Fruit fly (Drosophila melanogaster): ENCODE measurements around the gene tgo.

DNA sequence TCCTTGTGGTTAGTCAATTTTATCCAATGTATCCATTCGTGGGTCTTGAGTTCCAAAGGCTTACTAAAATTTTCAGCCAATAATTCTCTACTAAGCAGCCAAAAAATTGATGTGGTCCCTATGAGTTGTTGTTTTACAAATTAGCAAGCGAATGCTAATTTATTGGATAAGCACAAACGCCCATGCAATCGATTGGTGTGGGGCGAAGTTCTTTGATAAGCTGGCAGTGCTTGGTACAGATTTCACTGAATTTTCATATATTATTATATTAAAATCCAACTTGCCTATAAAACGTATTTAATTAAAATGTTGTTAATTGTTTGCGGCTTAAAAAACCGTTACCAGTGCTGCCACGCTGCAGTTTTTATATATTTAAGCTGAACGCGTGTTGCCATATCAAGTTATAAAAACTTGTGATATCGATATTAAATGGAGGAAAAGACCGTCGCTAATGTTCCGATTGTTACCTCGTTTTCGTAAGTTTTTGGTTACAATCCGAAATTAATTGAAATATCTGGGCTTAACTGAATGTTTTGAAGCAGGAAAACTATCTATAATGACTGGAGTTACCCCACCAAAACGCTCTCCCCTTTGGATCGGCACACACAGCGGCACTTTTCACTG lies 16.1 kb downstream of the tgo start, which contains the start of the genes CG31100 and CG11980:
- TF ChIP-seq Smox (GFP tag; optimal IDR thresholded peaks at IDR 0.05) (no peak), Sox102F (GFP tag; optimal IDR thresholded peaks at IDR 0.05) (no peak), achi (GFP tag; optimal IDR thresholded peaks at IDR 0.05) (no peak), vri (GFP tag; optimal IDR thresholded peaks at IDR 0.05) (no peak), fd59A (GFP tag; optimal IDR thresholded peaks at IDR 0.05) (no peak), svp (GFP tag) (no peak), CG10631 (GFP tag; optimal IDR thresholded peaks at IDR 0.05) (no peak), CG31627 (GFP tag; optimal IDR thresholded peaks at IDR 0.05) (no peak), Lpt (GFP tag; optimal IDR thresholded peaks at IDR 0.05) (no peak), CG9139 (GFP tag; optimal IDR thresholded peaks at IDR 0.05) (no peak)

Data from whole organism, prepupa.